Worm (Caenorhabditis elegans): ENCODE results near the gene haao-1.

haao-1 gene

DNA sequence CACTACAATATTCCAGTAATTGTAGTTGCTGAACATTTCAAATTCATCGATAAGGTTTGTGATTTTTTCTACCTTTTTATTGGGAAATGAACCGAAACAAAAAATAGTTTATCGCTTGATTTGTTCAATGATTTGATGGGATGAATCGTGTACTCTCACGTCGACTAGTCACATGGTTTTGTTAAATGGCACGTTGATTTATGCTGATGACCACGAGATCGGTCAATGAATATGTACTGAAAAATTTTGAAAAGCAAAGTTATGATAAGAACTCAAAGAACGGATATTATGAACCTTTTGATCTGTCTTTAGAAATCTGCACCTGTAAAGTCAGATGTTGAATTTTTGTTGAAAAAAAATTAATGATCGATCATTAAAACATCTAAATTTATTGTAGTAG, 11.6 kb downstream of the haao-1 start (continued):
- TF ChIP-seq nhr-77 (tag; optimal IDR thresholded peaks at IDR 0.05) (no peak), lin-15B (tag; optimal IDR thresholded peaks at IDR 0.05) (no peak), nhr-25 (tag; optimal IDR thresholded peaks at IDR 0.05) (peak; percentile 26)

DNA sequence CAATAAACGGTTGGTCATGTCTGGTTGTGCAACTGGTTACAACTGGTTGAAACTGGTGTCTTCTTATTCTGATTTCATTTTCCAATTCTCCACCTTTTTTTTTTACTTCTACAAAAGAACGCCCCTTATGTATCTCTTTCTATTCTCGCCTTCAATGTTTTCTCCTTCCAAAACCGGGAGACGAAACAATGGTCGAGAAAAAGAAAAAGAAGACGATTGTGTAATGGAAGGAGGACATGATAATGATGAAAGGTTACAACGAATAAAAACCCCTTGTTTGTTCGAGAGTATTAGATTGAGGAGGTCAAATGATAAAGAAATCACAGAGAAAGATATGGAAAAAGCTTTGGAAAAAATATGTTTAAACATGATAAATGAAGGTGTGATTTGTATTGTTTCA, 14.1 kb downstream of the haao-1 start, which contains the start of gene C50F4.8:
TSS of gene C50F4.8 (minus strand) at position 28 of the 400 bp plus-strand sequence.
- no peak for TF ChIP-seq tbx-2 (tag; optimal IDR thresholded peaks at IDR 0.05)
- TF ChIP-seq sea-2 (GFP tag; optimal IDR thresholded peaks at IDR 0.05): no peak
- no peak for TF ChIP-seq unc-62 (GFP tag; optimal IDR thresholded peaks at IDR 0.05)
- TF ChIP-seq nhr-76 (tag; optimal IDR thresholded peaks at IDR 0.05): no peak
- no peak for TF ChIP-seq mml-1 (tag; optimal IDR thresholded peaks at IDR 0.05)
- peak; percentile 55 for TF ChIP-seq nhr-23 (tag; optimal IDR thresholded peaks at IDR 0.05)
- TF ChIP-seq nhr-12 (tag; optimal IDR thresholded peaks at IDR 0.05): no peak
- no peak for TF ChIP-seq lin-39 (tag; optimal IDR thresholded peaks at IDR 0.05)
- no peak for TF ChIP-seq eor-1 (tag; optimal IDR thresholded peaks at IDR 0.05)
- peak; percentile 37 for TF ChIP-seq ama-1 (optimal IDR thresholded peaks at IDR 0.05)
- no peak for TF ChIP-seq nhr-11 (tag; optimal IDR thresholded peaks at IDR 0.05)

DNA sequence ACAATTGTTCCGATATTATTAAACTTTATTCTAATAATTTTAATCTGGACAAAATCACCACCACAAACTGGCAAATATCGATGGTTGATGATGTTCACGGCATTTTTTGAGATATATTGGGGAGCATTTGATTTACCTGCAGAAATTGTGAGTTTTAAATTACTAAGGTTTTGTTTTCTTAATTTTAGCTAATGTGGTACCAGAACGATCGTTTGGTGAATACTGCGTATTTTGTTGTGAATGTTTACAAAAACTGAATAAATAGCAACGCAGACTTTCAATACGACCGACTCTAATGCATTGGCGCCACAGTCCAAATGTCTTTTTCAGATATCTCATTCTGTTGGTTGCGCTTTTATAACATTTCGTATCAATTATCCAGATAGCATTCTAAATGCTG, 17.0 kb downstream of the haao-1 start:
- no peak for TF ChIP-seq ama-1 (optimal IDR thresholded peaks at IDR 0.05)
- TF ChIP-seq nhr-76 (tag; optimal IDR thresholded peaks at IDR 0.05): no peak
- TF ChIP-seq mml-1 (tag; optimal IDR thresholded peaks at IDR 0.05): no peak
- no peak for TF ChIP-seq nhr-23 (tag; optimal IDR thresholded peaks at IDR 0.05)
- TF ChIP-seq R02D3.7 (tag; optimal IDR thresholded peaks at IDR 0.05): no peak
- TF ChIP-seq nhr-43 (tag; optimal IDR thresholded peaks at IDR 0.05; ENCODE audit: poor library complexity, severe bottlenecking): no peak
- no peak for TF ChIP-seq unc-39 (tag; optimal IDR thresholded peaks at IDR 0.05)
- TF ChIP-seq mdl-1 (tag; optimal IDR thresholded peaks at IDR 0.05): no peak
- TF ChIP-seq fkh-2 (tag; optimal IDR thresholded peaks at IDR 0.05): no peak
- no peak for TF ChIP-seq lin-15B (tag; optimal IDR thresholded peaks at IDR 0.05)
- no peak for TF ChIP-seq elt-1 (tag; optimal IDR thresholded peaks at IDR 0.05)
- TF ChIP-seq hmg-11 (tag; optimal IDR thresholded peaks at IDR 0.05): no peak
- TF ChIP-seq egl-5 (tag; optimal IDR thresholded peaks at IDR 0.05): no peak
- no peak for TF ChIP-seq nhr-25 (tag; optimal IDR thresholded peaks at IDR 0.05)
- no peak for TF ChIP-seq jun-1 (tag; optimal IDR thresholded peaks at IDR 0.05)
- TF ChIP-seq ceh-9 (tag; optimal IDR thresholded peaks at IDR 0.05): no peak

DNA sequence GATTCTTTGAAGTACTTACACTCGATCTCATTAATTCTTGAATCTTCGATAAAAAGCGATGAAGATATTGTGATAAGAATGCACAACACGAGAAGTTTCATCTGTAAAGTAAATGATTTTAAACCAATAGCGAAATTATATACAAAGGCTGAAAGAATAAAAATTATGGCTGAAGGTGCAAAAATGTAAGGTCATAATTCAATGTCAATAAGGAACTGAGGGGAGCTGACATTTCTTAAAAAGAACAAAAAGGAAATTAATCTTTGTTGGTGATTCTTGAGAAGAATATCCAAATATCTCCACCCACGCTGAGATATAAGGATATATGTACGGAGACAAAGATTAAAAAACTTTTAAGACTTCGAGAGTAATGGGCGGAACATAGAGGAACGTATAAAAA, 19.4 kb downstream of the haao-1 start, which contains the start of gene C50F4.9:
TSS of gene C50F4.9 (minus strand) at position 101 of the 400 bp plus-strand sequence.
- TF ChIP-seq jun-1 (tag; optimal IDR thresholded peaks at IDR 0.05): no peak
- no peak for TF ChIP-seq ama-1 (optimal IDR thresholded peaks at IDR 0.05)
- TF ChIP-seq fkh-2 (tag; optimal IDR thresholded peaks at IDR 0.05): no peak
- no peak for TF ChIP-seq elt-1 (tag; optimal IDR thresholded peaks at IDR 0.05)

DNA sequence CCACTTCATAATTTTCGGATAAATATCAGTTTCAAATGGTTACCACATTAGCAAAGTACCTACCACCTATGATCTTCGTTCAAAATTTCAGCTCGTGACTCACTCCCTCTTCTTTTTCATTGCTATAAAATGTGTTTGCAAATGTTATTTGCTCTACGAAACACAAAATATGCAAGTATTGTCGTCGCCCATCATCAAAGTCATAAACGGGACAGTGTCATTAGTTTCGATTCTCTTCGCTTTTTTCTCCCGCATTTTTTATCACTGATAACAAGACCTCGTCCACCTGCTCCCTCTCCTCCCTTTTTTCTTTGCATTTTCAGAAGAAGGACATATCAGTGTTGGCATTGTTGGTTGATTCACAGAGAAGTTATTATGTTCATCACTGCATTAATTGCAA, 21.8 kb downstream of the haao-1 start, which contains the start of gene C50F4.1:
TSS of gene C50F4.1 (plus strand) at position 324 of the 400 bp plus-strand sequence.
- TF ChIP-seq elt-2 (tag; optimal IDR thresholded peaks at IDR 0.05): peak; percentile 79
- TF ChIP-seq unc-39 (tag; optimal IDR thresholded peaks at IDR 0.05): no peak
- TF ChIP-seq pqm-1 (tag; optimal IDR thresholded peaks at IDR 0.05): peak; percentile 80
- TF ChIP-seq lsy-12 (tag; optimal IDR thresholded peaks at IDR 0.05): no peak
- no peak for TF ChIP-seq nhr-12 (tag; optimal IDR thresholded peaks at IDR 0.05)

DNA sequence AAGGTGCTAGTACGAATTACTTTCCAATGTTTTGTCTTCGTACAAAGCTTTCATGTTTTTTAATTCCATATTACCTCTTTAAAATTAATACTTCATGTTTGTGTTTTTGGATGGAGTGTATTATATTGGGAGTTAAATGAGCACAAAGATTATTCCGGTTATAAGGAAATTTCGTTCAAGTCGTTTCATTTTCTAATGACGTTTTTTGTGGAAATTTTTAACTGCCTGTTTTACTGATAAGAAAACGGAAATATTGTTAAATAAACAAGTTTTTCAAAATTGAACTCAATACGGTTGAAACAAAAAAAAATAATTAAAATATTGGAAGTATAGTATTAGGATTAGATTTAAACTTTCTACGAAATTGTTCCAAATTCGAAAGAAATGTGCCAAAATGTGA, 22.6 kb downstream of the haao-1 start:
- TF ChIP-seq hmg-11 (tag; optimal IDR thresholded peaks at IDR 0.05) (no peak), jun-1 (tag; optimal IDR thresholded peaks at IDR 0.05) (no peak), pqm-1 (tag; optimal IDR thresholded peaks at IDR 0.05) (peak; percentile 59), elt-2 (tag; optimal IDR thresholded peaks at IDR 0.05) (peak; percentile 56)

DNA sequence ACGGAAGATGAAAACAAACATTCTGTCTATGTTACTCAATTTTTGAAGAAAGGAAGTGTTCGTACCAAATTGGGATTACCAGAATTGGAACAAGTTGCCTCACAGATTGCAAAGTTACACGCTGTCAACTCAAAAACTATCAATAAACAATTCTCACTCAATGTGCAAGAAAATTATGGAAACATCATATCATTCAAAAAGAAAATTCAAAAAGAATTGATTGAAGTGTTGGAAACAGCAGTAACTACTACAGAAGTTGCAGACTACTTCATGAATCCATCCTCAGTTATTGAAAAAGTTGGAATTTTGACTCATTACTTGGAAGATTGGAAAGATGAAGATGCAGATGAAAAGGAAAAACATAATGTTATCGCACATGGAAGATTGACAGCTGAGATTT, 23.3 kb downstream of the haao-1 start:
- TF ChIP-seq sea-2 (GFP tag; optimal IDR thresholded peaks at IDR 0.05) (no peak), lsy-12 (tag; optimal IDR thresholded peaks at IDR 0.05) (no peak), fkh-2 (tag; optimal IDR thresholded peaks at IDR 0.05) (no peak), mml-1 (tag; optimal IDR thresholded peaks at IDR 0.05) (no peak), nhr-76 (tag; optimal IDR thresholded peaks at IDR 0.05) (no peak), ceh-82 (tag; optimal IDR thresholded peaks at IDR 0.05) (no peak), pqm-1 (tag; optimal IDR thresholded peaks at IDR 0.05) (no peak), aly-2 (tag; optimal IDR thresholded peaks at IDR 0.05) (no peak), fkh-10 (GFP tag; optimal IDR thresholded peaks at IDR 0.05) (no peak), R02D3.7 (tag; optimal IDR thresholded peaks at IDR 0.05) (no peak), nhr-67 (tag; optimal IDR thresholded peaks at IDR 0.05) (no peak), ceh-28 (tag; optimal IDR thresholded peaks at IDR 0.05) (no peak), nfya-1 (tag; optimal IDR thresholded peaks at IDR 0.05; ENCODE audit: insufficient read depth) (no peak), ama-1 (optimal IDR thresholded peaks at IDR 0.05) (no peak)
